Worm (Caenorhabditis elegans): ENCODE data around the gene F14H8.2.

- TF ChIP-seq unc-39 (tag; optimal IDR thresholded peaks at IDR 0.05) (no peak), skn-1 (tag; optimal IDR thresholded peaks at IDR 0.05) (no peak), ztf-4 (tag; optimal IDR thresholded peaks at IDR 0.05) (no peak), pqm-1 (tag; optimal IDR thresholded peaks at IDR 0.05) (no peak), egl-27 (tag; optimal IDR thresholded peaks at IDR 0.05) (no peak)
Measured at ce11 chrV:15065068-15065744, 45.1 kb upstream of the F14H8.2 start, which contains the start of gene C25D7.9.
